Worm (Caenorhabditis elegans): ENCODE results near the gene R155.5.

ce11 chrIII:1931509-1931908 is 38.8 kb downstream of the R155.5 start:
- TF ChIP-seq nhr-237 (tag; optimal IDR thresholded peaks at IDR 0.05) (no peak), nhr-2 (tag; optimal IDR thresholded peaks at IDR 0.05) (no peak), nhr-12 (tag; optimal IDR thresholded peaks at IDR 0.05) (no peak), elt-1 (tag; optimal IDR thresholded peaks at IDR 0.05; ENCODE audit: borderline replicate concordance, insufficient read depth) (no peak), lsy-2 (tag; optimal IDR thresholded peaks at IDR 0.05) (peak; percentile 12), mab-5 (tag; optimal IDR thresholded peaks at IDR 0.05) (no peak), unc-62 (GFP tag; optimal IDR thresholded peaks at IDR 0.05) (no peak), pha-4 (tag; optimal IDR thresholded peaks at IDR 0.05) (no peak)
